Worm (Caenorhabditis elegans): Measurements from ENCODE around the gene srlf-28.

srlf-28 gene

DNA sequence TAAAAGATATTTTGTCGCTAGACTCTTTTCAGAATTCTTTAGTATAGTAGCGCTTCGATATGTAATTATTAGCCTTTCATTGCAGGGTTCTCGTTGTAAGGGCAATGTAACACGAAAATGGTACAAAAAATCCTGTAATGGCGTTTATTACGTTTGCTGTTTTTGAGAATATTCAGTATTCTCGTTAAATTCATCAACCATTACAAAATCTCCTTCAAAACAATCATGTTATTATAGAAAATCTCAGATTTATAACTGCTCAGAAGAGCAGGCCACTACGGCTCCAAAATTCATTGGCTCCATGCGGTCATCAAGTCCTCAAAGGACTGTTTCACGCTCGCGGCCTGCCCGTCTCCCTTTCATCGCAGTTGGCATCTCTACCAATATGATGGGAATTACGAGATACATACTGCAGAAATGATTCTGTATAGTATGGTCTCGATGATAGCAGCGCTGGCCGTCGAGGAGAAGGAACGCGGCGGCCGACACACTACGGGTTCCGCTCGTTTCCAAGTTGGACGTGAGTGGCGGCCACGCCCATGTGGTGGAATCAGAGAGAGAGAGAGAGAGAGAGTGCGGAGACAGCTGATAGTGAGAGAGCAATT, 16.9 kb downstream of the srlf-28 start:
- TF ChIP-seq ama-1 (optimal IDR thresholded peaks at IDR 0.05) (peak; percentile 81), zag-1 (tag; optimal IDR thresholded peaks at IDR 0.05) (no peak), nhr-25 (tag; optimal IDR thresholded peaks at IDR 0.05) (no peak), ceh-16 (tag; optimal IDR thresholded peaks at IDR 0.05) (peak; percentile 69), lsy-2 (tag; optimal IDR thresholded peaks at IDR 0.05) (peak in 1 of 2 experiments; percentile 40), nhr-10 (tag; optimal IDR thresholded peaks at IDR 0.05) (peak; percentile 45), snpc-4 (tag; optimal IDR thresholded peaks at IDR 0.05) (peak; percentile 98), Y55F3AM.14 (GFP tag; optimal IDR thresholded peaks at IDR 0.05) (peak; percentile 48), F13H6.1 (tag; optimal IDR thresholded peaks at IDR 0.05) (peak; percentile 86), ZK546.5 (tag; optimal IDR thresholded peaks at IDR 0.05) (no peak), unc-62 (GFP tag; optimal IDR thresholded peaks at IDR 0.05) (no peak), lin-13 (GFP tag; optimal IDR thresholded peaks at IDR 0.05) (peak; percentile 71), egl-27 (tag; optimal IDR thresholded peaks at IDR 0.05) (peak; percentile 16), elt-3 (tag; optimal IDR thresholded peaks at IDR 0.05) (no peak), sma-3 (GFP tag; optimal IDR thresholded peaks at IDR 0.05) (peak; percentile 94), nhr-77 (tag; optimal IDR thresholded peaks at IDR 0.05) (no peak), crh-2 (tag; optimal IDR thresholded peaks at IDR 0.05) (peak; percentile 62), gmeb-1 (tag; optimal IDR thresholded peaks at IDR 0.05) (peak; percentile 76), mab-5 (tag; optimal IDR thresholded peaks at IDR 0.05) (no peak), fos-1 (tag; optimal IDR thresholded peaks at IDR 0.05) (peak; percentile 73), sma-9 (GFP tag; optimal IDR thresholded peaks at IDR 0.05) (peak; percentile 91), sma-9 (tag; optimal IDR thresholded peaks at IDR 0.05) (no peak), nhr-129 (tag; optimal IDR thresholded peaks at IDR 0.05) (peak; percentile 93), mdl-1 (tag; optimal IDR thresholded peaks at IDR 0.05) (peak; percentile 49 to 71), nhr-21 (tag; optimal IDR thresholded peaks at IDR 0.05) (peak; percentile 66), ceh-82 (tag; optimal IDR thresholded peaks at IDR 0.05) (no peak), C34F6.9 (tag; optimal IDR thresholded peaks at IDR 0.05) (no peak)

ce11 chrIV:14326283-14326682, 17.4 kb downstream of the srlf-28 start, which contains the start of gene fbxa-83:
fbxa-83 (minus strand) TSS chrIV:14326383.
- TF ChIP-seq peb-1 (tag; optimal IDR thresholded peaks at IDR 0.05) (no peak), gmeb-1 (tag; optimal IDR thresholded peaks at IDR 0.05) (no peak), elt-1 (tag; optimal IDR thresholded peaks at IDR 0.05) (no peak), lin-39 (tag; optimal IDR thresholded peaks at IDR 0.05) (no peak), blmp-1 (tag; optimal IDR thresholded peaks at IDR 0.05; ENCODE audit: insufficient read depth) (no peak), fos-1 (tag; optimal IDR thresholded peaks at IDR 0.05) (no peak), alr-1 (tag; optimal IDR thresholded peaks at IDR 0.05) (no peak), mdl-1 (tag; optimal IDR thresholded peaks at IDR 0.05) (no peak), unc-39 (tag; optimal IDR thresholded peaks at IDR 0.05) (no peak), sem-4 (tag; optimal IDR thresholded peaks at IDR 0.05) (no peak), lin-13 (GFP tag; optimal IDR thresholded peaks at IDR 0.05) (no peak)

- TF ChIP-seq R02D3.7 (tag; optimal IDR thresholded peaks at IDR 0.05), result no peak
- no peak for TF ChIP-seq mab-5 (tag; optimal IDR thresholded peaks at IDR 0.05)
- no peak for TF ChIP-seq lin-13 (GFP tag; optimal IDR thresholded peaks at IDR 0.05)
- no peak for TF ChIP-seq nhr-10 (tag; optimal IDR thresholded peaks at IDR 0.05)
Measured at ce11 chrIV:14321655-14322054, 22.0 kb downstream of the srlf-28 start, which contains the start of gene fbxa-126. fbxa-126 (minus strand) TSS chrIV:14321755.

- TF ChIP-seq nhr-21 (tag; optimal IDR thresholded peaks at IDR 0.05), result no peak
- no peak for TF ChIP-seq nhr-25 (tag; optimal IDR thresholded peaks at IDR 0.05)
- no peak for TF ChIP-seq nhr-11 (tag; optimal IDR thresholded peaks at IDR 0.05)
- no peak for TF ChIP-seq gmeb-1 (tag; optimal IDR thresholded peaks at IDR 0.05)
- no peak for TF ChIP-seq nhr-6 (tag; optimal IDR thresholded peaks at IDR 0.05)
Measured at ce11 chrIV:14318054-14318453, 25.6 kb downstream of the srlf-28 start.

All from whole organism, L2 larva.